Worm (Caenorhabditis elegans) whole organism, late embryonic: ENCODE data around the gene Y57G11B.6.

Source experiments
- C08G9.2 ChIP-seq: sonication (generic microtip); optimal IDR thresholded peaks from 2 replicates; lab custom pipeline; 2016; ENCODE audit warnings: mild to moderate bottlenecking, missing genetic modification characterization, moderate library complexity, missing compliant biosample characterization
- F13H6.1 ChIP-seq: sonication (generic microtip); optimal IDR thresholded peaks from 2 replicates; lab custom pipeline; 2016; ENCODE audit warnings: missing genetic modification characterization, missing compliant biosample characterization
- K02D7.2 ChIP-seq: sonication (generic microtip); optimal IDR thresholded peaks from 2 replicates; lab custom pipeline; 2017; ENCODE audit warnings: mild to moderate bottlenecking, missing genetic modification characterization, missing compliant biosample characterization
- K09A11.1 ChIP-seq: sonication (generic microtip); optimal IDR thresholded peaks from 2 replicates; lab custom pipeline; 2017; ENCODE audit warnings: antibody characterized with exemption, mild to moderate bottlenecking, missing genetic modification characterization, missing compliant biosample characterization; ENCODE audit not compliant: insufficient read depth
- T23F11.4 ChIP-seq: fragments of 200-800 bp; sonication (Bioruptor generic); optimal IDR thresholded peaks from 2 replicates; lab custom pipeline; 2018; ENCODE audit warnings: mild to moderate bottlenecking, missing genetic modification characterization, missing compliant biosample characterization
- ceh-30 ChIP-seq: fragments of 150-350 bp; optimal IDR thresholded peaks from 2 replicates; lab custom pipeline; 2014; ENCODE audit warnings: missing biosample characterization, missing genetic modification characterization
- ceh-45 ChIP-seq: fragments of 200-800 bp; sonication (Bioruptor generic); IDR thresholded peaks from 2 replicates; pipeline ENCODE4 v1.3.6; 2022; ENCODE audit warnings: missing genetic modification reagents, missing genetic modification characterization, missing compliant biosample characterization
- dve-1 ChIP-seq: sonication (generic microtip); optimal IDR thresholded peaks from 2 replicates; lab custom pipeline; 2017; ENCODE audit warnings: antibody characterized with exemption, mild to moderate bottlenecking, missing genetic modification characterization, missing compliant biosample characterization
- elt-2 ChIP-seq: sonication (generic microtip); optimal IDR thresholded peaks from 2 replicates; lab custom pipeline; 2016; ENCODE audit warnings: missing genetic modification reagents, missing genetic modification characterization, missing compliant biosample characterization
- fkh-10 ChIP-seq: fragments of 150-350 bp; optimal IDR thresholded peaks from 2 replicates; lab custom pipeline; 2014; ENCODE audit warnings: missing biosample characterization, missing genetic modification reagents, missing genetic modification characterization
- fkh-6 ChIP-seq: sonication (generic microtip); optimal IDR thresholded peaks from 2 replicates; lab custom pipeline; 2016; ENCODE audit warnings: missing genetic modification characterization, missing compliant biosample characterization
- gmeb-2 ChIP-seq: sonication (generic microtip); optimal IDR thresholded peaks from 2 replicates; lab custom pipeline; 2016; ENCODE audit warnings: missing genetic modification characterization, inconsistent platforms, missing compliant biosample characterization
- hlh-15 ChIP-seq: sonication (generic microtip); optimal IDR thresholded peaks from 2 replicates; lab custom pipeline; 2016; ENCODE audit warnings: missing genetic modification characterization, missing compliant biosample characterization
- hlh-30 ChIP-seq: sonication (generic microtip); optimal IDR thresholded peaks from 2 replicates; lab custom pipeline; 2017; ENCODE audit warnings: antibody characterized with exemption, missing genetic modification characterization, missing compliant biosample characterization; ENCODE audit not compliant: insufficient read depth
- lin-11 ChIP-seq: fragments of 200-800 bp; sonication (Bioruptor generic); optimal IDR thresholded peaks from 2 replicates; lab custom pipeline; 2018; ENCODE audit warnings: mild to moderate bottlenecking, missing genetic modification characterization, missing compliant biosample characterization
- madf-2 ChIP-seq: sonication (generic microtip); optimal IDR thresholded peaks from 2 replicates; lab custom pipeline; 2017; ENCODE audit warnings: missing genetic modification characterization, missing compliant biosample characterization
- mec-3 ChIP-seq: sonication (generic microtip); optimal IDR thresholded peaks from 2 replicates; lab custom pipeline; 2016; ENCODE audit warnings: borderline replicate concordance, missing genetic modification characterization, missing compliant biosample characterization
- nfya-1 ChIP-seq: sonication (generic microtip); optimal IDR thresholded peaks from 2 replicates; lab custom pipeline; 2017; ENCODE audit warnings: missing genetic modification characterization, mild to moderate bottlenecking, missing compliant biosample characterization, antibody characterized with exemption, moderate library complexity
- nhr-232 ChIP-seq: sonication (generic microtip); optimal IDR thresholded peaks from 2 replicates; lab custom pipeline; 2016; ENCODE audit warnings: missing genetic modification characterization, missing compliant biosample characterization
- npax-4 ChIP-seq: sonication (generic microtip); optimal IDR thresholded peaks from 2 replicates; lab custom pipeline; 2016; ENCODE audit warnings: missing genetic modification characterization, missing compliant biosample characterization
- pax-1 ChIP-seq: fragments of 150-350 bp; optimal IDR thresholded peaks from 2 replicates; lab custom pipeline; 2014; ENCODE audit warnings: missing biosample characterization, missing genetic modification characterization
- pros-1 ChIP-seq: fragments of 150-350 bp; optimal IDR thresholded peaks from 2 replicates; lab custom pipeline; 2014; ENCODE audit warnings: missing biosample characterization, missing genetic modification reagents, missing genetic modification characterization
- ref-2 ChIP-seq: sonication (generic microtip); optimal IDR thresholded peaks from 2 replicates; lab custom pipeline; 2016; ENCODE audit warnings: missing genetic modification characterization, missing compliant biosample characterization
- sdc-2 ChIP-seq: sonication (generic microtip); optimal IDR thresholded peaks from 2 replicates; lab custom pipeline; 2016; ENCODE audit warnings: missing genotype, missing genetic modification characterization, missing compliant biosample characterization
- syd-9 ChIP-seq: sonication (generic microtip); optimal IDR thresholded peaks from 2 replicates; lab custom pipeline; 2016; ENCODE audit warnings: mild to moderate bottlenecking, missing genetic modification characterization, moderate library complexity, missing compliant biosample characterization
- unc-3 ChIP-seq, 2 experiments: fragments of 200-800 bp in 1 of 2; sonication (Bioruptor generic) in 1 of 2; sonication (generic microtip) in 1 of 2; conservative IDR thresholded peaks in 1 of 2; optimal IDR thresholded peaks in 1 of 2; 2 replicates each; pipeline versions ENCODE4 v1.3.6 to Lab custom; 2016 to 2022; ENCODE audit warnings: missing compliant biosample characterization in 2 of 2, missing genetic modification characterization in 2 of 2, missing genetic modification reagents in 1 of 2
- unc-55 ChIP-seq: sonication (generic microtip); optimal IDR thresholded peaks from 2 replicates; lab custom pipeline; 2017; ENCODE audit warnings: missing biosample characterization, missing genetic modification reagents, missing genetic modification characterization
- zip-5 ChIP-seq: sonication (generic microtip); optimal IDR thresholded peaks from 2 replicates; lab custom pipeline; 2016; ENCODE audit warnings: missing genetic modification characterization, missing compliant biosample characterization
- ztf-16 ChIP-seq: sonication (generic microtip); optimal IDR thresholded peaks from 2 replicates; lab custom pipeline; 2017; ENCODE audit warnings: missing genetic modification characterization, missing compliant biosample characterization

The Y57G11B.6 gene

ce11 chrIV:14573068-14573467 is 18.4 kb upstream of the Y57G11B.6 start:
- TF ChIP-seq nfya-1 (tag; lab: Kevin White, UChicago) (peak; percentile 85), fkh-10 (no peak)

DNA sequence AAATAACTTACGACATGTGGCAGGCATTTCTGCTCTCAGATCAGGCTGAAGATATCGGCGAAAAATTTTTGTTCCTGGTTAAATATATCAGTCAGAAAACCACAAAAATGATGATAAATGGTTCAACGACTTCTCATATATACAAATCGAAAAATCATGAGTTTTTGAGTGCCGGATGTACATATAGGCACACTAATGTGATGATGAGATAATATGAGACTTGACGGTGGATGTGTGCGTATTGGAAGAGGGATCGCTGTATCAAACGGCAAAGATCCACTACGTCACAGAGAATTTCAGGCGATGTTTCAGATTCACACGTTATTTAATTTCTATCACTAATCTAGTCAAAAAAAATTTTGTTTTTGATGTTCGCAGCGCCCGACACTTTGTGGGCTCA is 17.9 kb upstream of the Y57G11B.6 start, which contains the start of gene glb-34:
glb-34 (minus strand) TSS at position 101 of the 400 bp plus-strand sequence.
- TF ChIP-seq C08G9.2 (tag; lab: Kevin White, UChicago) (no peak), unc-55 (GFP tag; lab: Kevin White, UChicago) (no peak), mec-3 (tag; lab: Kevin White, UChicago) (no peak), T23F11.4 (GFP tag; lab: Kevin White, UChicago) (no peak), K09A11.1 (tag; lab: Kevin White, UChicago) (no peak), hlh-30 (no peak), ref-2 (no peak), unc-3 (GFP tag; conservative IDR thresholded peaks at IDR 0.05; lab: Robert Waterston, UW) (no peak), unc-3 (tag; optimal IDR thresholded peaks at IDR 0.05; lab: Kevin White, UChicago) (no peak)

ce11 chrIV:14571626-14572025 is 16.9 kb upstream of the Y57G11B.6 start:
- TF ChIP-seq nhr-232 (tag; lab: Kevin White, UChicago) (no peak), ztf-16 (tag; lab: Kevin White, UChicago) (no peak), fkh-6 (tag; lab: Kevin White, UChicago) (no peak), hlh-15 (tag; lab: Kevin White, UChicago) (no peak), sdc-2 (tag; lab: Kevin White, UChicago) (no peak), gmeb-2 (no peak), lin-11 (no peak), syd-9 (tag; lab: Kevin White, UChicago) (no peak), madf-2 (no peak), K02D7.2 (no peak), pros-1 (tag; lab: Kevin White, UChicago) (no peak), C08G9.2 (tag; lab: Kevin White, UChicago) (no peak), pax-1 (tag; lab: Kevin White, UChicago) (no peak)

DNA sequence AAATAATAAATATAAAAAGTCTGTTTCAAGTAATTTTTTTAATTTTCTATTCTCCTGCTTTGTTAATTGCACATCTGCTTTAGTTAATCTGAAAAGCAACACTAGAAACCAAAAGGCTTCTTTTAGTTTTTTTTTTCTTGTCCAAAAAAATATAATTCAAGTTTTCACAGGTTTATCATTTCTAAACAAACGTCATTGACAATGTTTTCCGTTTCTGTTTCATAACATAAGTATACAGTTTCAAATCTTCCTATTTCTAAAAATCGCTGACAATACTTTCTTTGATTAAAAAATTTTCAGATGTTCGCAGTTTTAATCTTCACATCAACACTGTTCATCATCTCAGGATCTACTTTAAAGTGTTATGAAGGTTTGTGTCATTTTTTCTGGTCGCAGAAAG is 10.4 kb upstream of the Y57G11B.6 start, which contains the start of gene Y57G11B.2:
Y57G11B.2 (plus strand) TSS at position 301 of the 400 bp plus-strand sequence.
- TF ChIP-seq dve-1 = no peak

- TF ChIP-seq npax-4 (no peak), elt-2 (tag; lab: Kevin White, UChicago) (peak; percentile 19)
These were observed 8.1 kb upstream of the Y57G11B.6 start for ce11 chrIV:14562649-14563268.

DNA sequence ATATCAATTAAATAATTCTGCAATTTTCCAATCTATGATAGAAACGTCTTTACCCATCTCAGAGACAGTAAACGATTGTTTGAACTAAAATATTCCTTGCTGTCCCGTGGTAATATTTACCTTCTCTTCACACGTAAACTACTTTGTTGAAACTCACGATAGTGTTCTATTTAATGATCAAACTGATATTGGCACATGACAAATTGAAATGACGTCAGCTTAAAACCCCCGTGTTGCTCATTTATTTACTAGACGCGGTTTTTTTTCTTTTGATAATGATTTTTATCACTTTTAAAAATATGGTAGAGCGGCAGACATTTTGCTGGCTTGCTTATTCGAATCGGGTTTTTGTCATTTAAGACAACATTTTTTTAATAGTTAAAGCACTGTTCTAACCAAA is 7.0 kb upstream of the Y57G11B.6 start:
- TF ChIP-seq C08G9.2 (tag; lab: Kevin White, UChicago) (no peak), ceh-30 (tag; lab: Kevin White, UChicago) (no peak), F13H6.1 (tag; lab: Kevin White, UChicago) (no peak), ceh-45 (GFP tag; lab: Robert Waterston, UW) (no peak), zip-5 (tag; lab: Kevin White, UChicago) (no peak)

ce11 chrIV:14559267-14559666 is 4.6 kb upstream of the Y57G11B.6 start:
- TF ChIP-seq syd-9 (tag; lab: Kevin White, UChicago) = no peak
- TF ChIP-seq elt-2 (tag; lab: Kevin White, UChicago) = peak; percentile 1
- TF ChIP-seq, all 69 proteins: peak for 1
